Worm (Caenorhabditis elegans) whole organism, early embryonic: ENCODE measurements around the gene M7.7.

Experiments
- B0310.2 ChIP-seq: sonication (generic microtip); optimal IDR thresholded peaks from 2 replicates; lab custom pipeline; 2016; ENCODE audit warnings: mild to moderate bottlenecking, missing genetic modification characterization, missing compliant biosample characterization
- ama-1 ChIP-seq: fragments of 150-350 bp; optimal IDR thresholded peaks from 2 replicates; lab custom pipeline; 2014
- ceh-36 ChIP-seq: sonication (generic microtip); optimal IDR thresholded peaks from 2 replicates; lab custom pipeline; 2016; ENCODE audit warnings: missing genetic modification characterization, inconsistent platforms, missing compliant biosample characterization
- flt-1 ChIP-seq: fragments of 200-800 bp; sonication (Bioruptor generic); IDR thresholded peaks from 2 replicates; pipeline ENCODE4 v1.3.6; 2022; ENCODE audit warnings: missing genetic modification characterization, missing compliant biosample characterization
- tbx-11 ChIP-seq: fragments of 200-800 bp; sonication (Bioruptor generic); IDR thresholded peaks from 2 replicates; pipeline ENCODE4 v1.3.6; 2022; ENCODE audit warnings: missing genetic modification characterization, missing compliant biosample characterization

DNA sequence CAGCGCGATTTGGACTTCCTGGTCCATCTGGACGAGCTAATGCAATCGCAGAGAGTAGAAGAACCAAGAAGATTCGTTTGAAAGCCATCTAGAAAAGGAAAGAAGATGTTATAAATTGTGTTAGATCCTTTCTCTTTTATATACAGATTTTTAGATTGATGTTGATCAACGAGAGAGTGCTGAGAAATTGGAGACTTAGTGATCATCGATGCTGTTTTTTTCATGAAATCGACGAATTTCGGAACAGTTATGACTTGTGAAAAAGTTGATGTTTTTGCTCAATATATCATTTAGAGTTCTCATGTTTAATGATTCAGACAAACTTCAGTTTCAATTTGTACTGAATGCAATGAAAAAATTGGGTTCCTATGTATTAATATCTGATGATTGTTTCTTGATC lies 13.0 kb downstream of the M7.7 start, which contains the start of gene srlf-17:
- TF ChIP-seq ama-1 (no peak), flt-1 (GFP tag; lab: Robert Waterston, UW) (no peak), tbx-11 (GFP tag; lab: Robert Waterston, UW) (no peak), ceh-36 (tag; lab: Kevin White, UChicago) (no peak), B0310.2 (tag; lab: Kevin White, UChicago) (no peak)
